Worm (Caenorhabditis elegans) whole organism, L2 larva: Measurements from ENCODE around the gene rgef-1.

ENCODE experiments used
- ceh-82 ChIP-seq: fragments of 150-350 bp; optimal IDR thresholded peaks from 2 replicates; lab custom pipeline; 2014; ENCODE audit warnings: missing biosample characterization, missing genetic modification characterization
- dmd-4 ChIP-seq: sonication (generic microtip); optimal IDR thresholded peaks from 2 replicates; lab custom pipeline; 2017; ENCODE audit warnings: missing biosample characterization, missing genetic modification characterization
- egl-27 ChIP-seq: sonication (generic microtip); optimal IDR thresholded peaks from 3 replicates; lab custom pipeline; 2017; ENCODE audit warnings: missing biosample characterization, missing genetic modification reagents, missing genetic modification characterization
- gmeb-1 ChIP-seq: fragments of 150-350 bp; optimal IDR thresholded peaks from 2 replicates; lab custom pipeline; 2014; ENCODE audit warnings: missing biosample characterization, missing genetic modification characterization
- lin-11 ChIP-seq: fragments of 150-350 bp; sonication (generic microtip); optimal IDR thresholded peaks from 2 replicates; lab custom pipeline; 2014; ENCODE audit warnings: missing biosample characterization, missing genetic modification characterization, inconsistent platforms, mixed read lengths
- lsy-2 ChIP-seq, 2 experiments: fragments of 150-350 bp in 1 of 2; sonication (generic microtip) in 1 of 2; optimal IDR thresholded peaks; 2 replicates each; lab custom pipeline; 2014 to 2017; ENCODE audit warnings: missing biosample characterization in 2 of 2, missing genetic modification characterization in 2 of 2
- nhr-237 ChIP-seq: fragments of 150-350 bp; optimal IDR thresholded peaks from 2 replicates; lab custom pipeline; 2014; ENCODE audit warnings: missing biosample characterization, missing genetic modification characterization
- nhr-77 ChIP-seq: fragments of 150-350 bp; optimal IDR thresholded peaks from 2 replicates; lab custom pipeline; 2014; ENCODE audit warnings: missing biosample characterization, missing genetic modification characterization
- unc-39 ChIP-seq: fragments of 150-350 bp; optimal IDR thresholded peaks from 2 replicates; lab custom pipeline; 2014; ENCODE audit warnings: missing biosample characterization, missing genetic modification characterization
- unc-62 ChIP-seq: fragments of 150-350 bp; optimal IDR thresholded peaks from 2 replicates; lab custom pipeline; 2014; ENCODE audit warnings: missing biosample characterization, missing genetic modification reagents, missing genetic modification characterization
- ztf-1 ChIP-seq: fragments of 200-800 bp; sonication (Bioruptor generic); conservative IDR thresholded peaks from 2 replicates; pipeline ENCODE4 v1.3.6; 2022; ENCODE audit warnings: missing genetic modification characterization, missing compliant biosample characterization

ce11 chrV:9527337-9527736, 34.1 kb downstream of the rgef-1 start:
- TF ChIP-seq gmeb-1 (tag; lab: Kevin White, UChicago), result no peak
- TF ChIP-seq nhr-77 (tag; lab: Kevin White, UChicago), result no peak
- TF ChIP-seq dmd-4, result no peak
- TF ChIP-seq ztf-1 (GFP tag; lab: Robert Waterston, UW), result no peak
- no peak for TF ChIP-seq unc-62 (GFP tag; lab: Kevin White, UChicago)
- TF ChIP-seq egl-27 (tag; lab: Kevin White, UChicago), result no peak
- no peak for TF ChIP-seq unc-39 (tag; lab: Kevin White, UChicago)
- TF ChIP-seq nhr-237 (tag; lab: Kevin White, UChicago), result no peak
- TF ChIP-seq lsy-2 (tag; optimal IDR thresholded peaks at IDR 0.05; lab: Kevin White, UChicago), result no peak
- TF ChIP-seq lin-11, result no peak
- no peak for TF ChIP-seq ceh-82 (tag; lab: Kevin White, UChicago)
